Fruit fly (Drosophila melanogaster) whole organism, wandering third instar larva: ENCODE data around the gene Tsr1.

ENCODE experiments used
- Abd-B ChIP-seq: fragments of >200 bp; optimal IDR thresholded peaks from 2 replicates; lab custom pipeline; 2017; ENCODE audit warnings: missing biosample characterization, missing genetic modification characterization
- CG32264 ChIP-seq: fragments of 200-800 bp; sonication (Bioruptor generic); optimal IDR thresholded peaks from 2 replicates; lab custom pipeline; 2016; ENCODE audit warnings: missing biosample characterization, missing genetic modification characterization
- CG9705 ChIP-seq: fragments of 200-800 bp; sonication (Bioruptor generic); optimal IDR thresholded peaks from 2 replicates; lab custom pipeline; 2018; ENCODE audit warnings: missing biosample characterization, mild to moderate bottlenecking, missing genetic modification characterization
- CrebA ChIP-seq: fragments of 200-800 bp; sonication (Bioruptor generic); optimal IDR thresholded peaks from 2 replicates; lab custom pipeline; 2016; ENCODE audit warnings: missing biosample characterization, mild to moderate bottlenecking, missing genetic modification characterization, borderline replicate concordance
- Dfd ChIP-seq: fragments of >200 bp; optimal IDR thresholded peaks from 2 replicates; lab custom pipeline; 2017; ENCODE audit warnings: missing biosample characterization, missing genetic modification characterization
- Dif ChIP-seq: fragments of 200-275, 200-300 bp; sonication (Bioruptor generic); optimal IDR thresholded peaks from 2 replicates; lab custom pipeline; 2018; ENCODE audit warnings: missing biosample characterization, missing genetic modification characterization; ENCODE audit not compliant: partially characterized antibody
- GATAd ChIP-seq: sonication (Bioruptor generic); optimal IDR thresholded peaks from 2 replicates; lab custom pipeline; 2016; ENCODE audit warnings: missing biosample characterization, missing genetic modification characterization
- HLH106 ChIP-seq: fragments of 200-800 bp; optimal IDR thresholded peaks from 3 replicates; lab custom pipeline; 2019; ENCODE audit warnings: missing biosample characterization, mild to moderate bottlenecking, missing genetic modification characterization, moderate library complexity
- Hnf4 ChIP-seq: fragments of 200-800 bp; sonication (Bioruptor generic); optimal IDR thresholded peaks from 2 replicates; lab custom pipeline; 2016; ENCODE audit warnings: missing biosample characterization, mild to moderate bottlenecking, missing genetic modification characterization
- Hr83 ChIP-seq: fragments of 200-300 bp; sonication (Bioruptor generic); optimal IDR thresholded peaks from 2 replicates; lab custom pipeline; 2016; ENCODE audit warnings: missing biosample characterization, mild to moderate bottlenecking, missing genetic modification characterization, moderate library complexity; ENCODE audit not compliant: poor library complexity, severe bottlenecking
- Jra ChIP-seq: sonication (Bioruptor generic); optimal IDR thresholded peaks from 2 replicates; lab custom pipeline; 2016; ENCODE audit warnings: missing biosample characterization, missing genetic modification characterization
- Myc ChIP-seq: fragments of >200 bp; optimal IDR thresholded peaks from 2 replicates; lab custom pipeline; 2017
- OdsH ChIP-seq: fragments of 200-800 bp; sonication (Bioruptor generic); optimal IDR thresholded peaks from 2 replicates; lab custom pipeline; 2016; ENCODE audit warnings: missing biosample characterization, mild to moderate bottlenecking, missing genetic modification characterization
- Rel ChIP-seq, 2 experiments: fragments of 200-800 bp; sonication (Bioruptor generic) in 1 of 2; optimal IDR thresholded peaks; 2 replicates in 1 of 2; 3 replicates in 1 of 2; lab custom pipeline; 2016 to 2019; ENCODE audit warnings: mild to moderate bottlenecking in 2 of 2, missing biosample characterization in 2 of 2, missing genetic modification characterization in 2 of 2, moderate library complexity in 1 of 2
- Sp1 ChIP-seq: fragments of 200-800 bp; sonication (Bioruptor generic); optimal IDR thresholded peaks from 3 replicates; lab custom pipeline; 2019; ENCODE audit warnings: missing biosample characterization, mild to moderate bottlenecking, missing genetic modification characterization, moderate library complexity
- Vsx2 ChIP-seq: fragments of 200-300, 225-300 bp; sonication (Bioruptor generic); optimal IDR thresholded peaks from 2 replicates; lab custom pipeline; 2018; ENCODE audit warnings: missing biosample characterization, missing genetic modification characterization; ENCODE audit not compliant: partially characterized antibody
- br ChIP-seq: fragments of 200-800 bp; sonication (Bioruptor generic); optimal IDR thresholded peaks from 2 replicates; lab custom pipeline; 2016; ENCODE audit warnings: missing biosample characterization, missing genetic modification characterization
- brk ChIP-seq: fragments of 200-800 bp; sonication (Bioruptor generic); optimal IDR thresholded peaks from 2 replicates; lab custom pipeline; 2016; ENCODE audit warnings: missing biosample characterization, mild to moderate bottlenecking, missing genetic modification characterization
- dl ChIP-seq, 2 experiments: fragments of 175-275, 200-275 bp in 1 of 2; fragments of 200-275 bp in 1 of 2; sonication (Bioruptor generic); optimal IDR thresholded peaks; lab custom pipeline; 2018; ENCODE audit warnings: mild to moderate bottlenecking in 2 of 2, missing biosample characterization in 2 of 2, missing genetic modification characterization in 2 of 2, moderate library complexity in 2 of 2; ENCODE audit not compliant: partially characterized antibody in 2 of 2, insufficient read depth in 1 of 2
- dmrt93B ChIP-seq: fragments of 200-800 bp; sonication (Bioruptor generic); optimal IDR thresholded peaks from 2 replicates; lab custom pipeline; 2018; ENCODE audit warnings: missing biosample characterization, mild to moderate bottlenecking, missing genetic modification characterization
- ey ChIP-seq: fragments of 200-800 bp; sonication (Bioruptor generic); optimal IDR thresholded peaks from 2 replicates; lab custom pipeline; 2016; ENCODE audit warnings: missing biosample characterization, missing genetic modification characterization
- foxo ChIP-seq, 2 experiments: fragments of 200-800 bp; sonication (Bioruptor generic); optimal IDR thresholded peaks; 2 replicates in 1 of 2; 3 replicates in 1 of 2; lab custom pipeline; 2016 to 2017; ENCODE audit warnings: missing biosample characterization in 2 of 2, missing genetic modification characterization in 2 of 2
- fru ChIP-seq: fragments of 200-800 bp; sonication (Bioruptor generic); optimal IDR thresholded peaks from 3 replicates; lab custom pipeline; 2016; ENCODE audit warnings: missing biosample characterization, mild to moderate bottlenecking, missing genetic modification characterization
- h ChIP-seq: fragments of 200-800 bp; sonication (Bioruptor generic); optimal IDR thresholded peaks from 3 replicates; lab custom pipeline; 2016; ENCODE audit warnings: missing biosample characterization, mild to moderate bottlenecking, missing genetic modification characterization
- jim ChIP-seq: fragments of 175-275, 200-325 bp; sonication (Bioruptor generic); optimal IDR thresholded peaks from 2 replicates; lab custom pipeline; 2016; ENCODE audit warnings: missing biosample characterization, mild to moderate bottlenecking, missing genetic modification characterization
- lola ChIP-seq: fragments of >200 bp; optimal IDR thresholded peaks from 2 replicates; lab custom pipeline; 2017; ENCODE audit warnings: missing biosample characterization, missing genetic modification characterization
- pan ChIP-seq: fragments of >200 bp; optimal IDR thresholded peaks from 2 replicates; lab custom pipeline; 2017
- psq ChIP-seq: fragments of 200-800 bp; sonication (Bioruptor generic); optimal IDR thresholded peaks from 3 replicates; lab custom pipeline; 2017; ENCODE audit warnings: missing biosample characterization, mild to moderate bottlenecking, missing genetic modification characterization, moderate library complexity
- rgr ChIP-seq: fragments of 200-800 bp; sonication (Bioruptor generic); optimal IDR thresholded peaks from 3 replicates; lab custom pipeline; 2016; ENCODE audit warnings: missing biosample characterization, mild to moderate bottlenecking, missing genetic modification characterization
- sage ChIP-seq: fragments of 200-800 bp; sonication (Bioruptor generic); optimal IDR thresholded peaks from 2 replicates; lab custom pipeline; 2016; ENCODE audit warnings: missing biosample characterization, mild to moderate bottlenecking, missing genetic modification characterization
- sv ChIP-seq: fragments of 200-800 bp; sonication (Bioruptor generic); optimal IDR thresholded peaks from 3 replicates; lab custom pipeline; 2016; ENCODE audit warnings: missing biosample characterization, missing genetic modification characterization
- tai ChIP-seq: sonication (Bioruptor generic); optimal IDR thresholded peaks from 2 replicates; lab custom pipeline; 2016; ENCODE audit warnings: missing biosample characterization, missing genetic modification characterization
- usp ChIP-seq: fragments of >200 bp; optimal IDR thresholded peaks from 2 replicates; lab custom pipeline; 2017; ENCODE audit warnings: missing biosample characterization, missing genetic modification characterization
- woc ChIP-seq: sonication (Bioruptor generic); optimal IDR thresholded peaks from 2 replicates; lab custom pipeline; 2016; ENCODE audit warnings: missing biosample characterization, mild to moderate bottlenecking, missing genetic modification characterization

Tsr1 gene

DNA sequence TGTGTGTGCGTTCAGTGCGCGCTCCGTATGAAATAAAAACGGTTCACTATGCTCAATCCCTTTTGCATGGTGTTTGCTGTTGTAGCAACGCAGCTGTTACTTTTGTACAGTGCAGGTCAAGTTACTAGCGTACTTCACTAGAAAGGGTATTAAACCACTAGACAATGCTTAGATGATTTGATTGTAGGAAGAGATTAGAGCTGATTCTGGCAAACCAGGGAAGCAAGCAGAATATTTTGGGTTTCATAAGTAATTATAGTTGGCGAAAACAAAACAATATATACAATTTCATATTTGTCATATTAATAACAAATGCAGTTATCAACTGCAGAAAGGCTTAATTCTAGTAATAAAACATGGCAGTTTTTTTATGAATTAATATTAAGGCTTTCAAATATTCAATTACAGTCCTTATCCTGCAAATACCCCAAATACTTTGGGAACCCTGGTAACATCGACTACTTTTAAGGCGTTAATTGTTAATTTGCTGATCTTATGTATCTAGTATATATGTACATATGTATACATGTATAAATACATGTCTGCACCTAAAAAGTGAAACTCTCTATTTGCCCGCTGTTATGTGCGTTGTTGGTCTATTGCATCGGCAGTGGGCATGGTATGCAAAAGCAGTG is 12.3 kb downstream of the Tsr1 start (continued):
- TF ChIP-seq jim (GFP tag; lab: Kevin White, UChicago) (no peak), Hnf4 (GFP tag; lab: Kevin White, UChicago) (no peak), sv (GFP tag; lab: Kevin White, UChicago) (peak; percentile 38), usp (no peak), OdsH (GFP tag; lab: Kevin White, UChicago) (no peak), brk (GFP tag; lab: Kevin White, UChicago) (no peak), Rel (GFP tag; optimal IDR thresholded peaks at IDR 0.05; lab: Kevin White, UChicago) (no peak), Rel (tag; optimal IDR thresholded peaks at IDR 0.05; lab: Kevin White, UChicago) (no peak), h (GFP tag; lab: Kevin White, UChicago) (no peak), rgr (GFP tag; lab: Kevin White, UChicago) (peak; percentile 43), Myc (lab: Kevin White, UChicago) (no peak), CrebA (GFP tag; lab: Kevin White, UChicago) (no peak), HLH106 (no peak), Dif (GFP tag; lab: Kevin White, UChicago) (no peak), Abd-B (GFP tag; lab: Kevin White, UChicago) (no peak)

DNA sequence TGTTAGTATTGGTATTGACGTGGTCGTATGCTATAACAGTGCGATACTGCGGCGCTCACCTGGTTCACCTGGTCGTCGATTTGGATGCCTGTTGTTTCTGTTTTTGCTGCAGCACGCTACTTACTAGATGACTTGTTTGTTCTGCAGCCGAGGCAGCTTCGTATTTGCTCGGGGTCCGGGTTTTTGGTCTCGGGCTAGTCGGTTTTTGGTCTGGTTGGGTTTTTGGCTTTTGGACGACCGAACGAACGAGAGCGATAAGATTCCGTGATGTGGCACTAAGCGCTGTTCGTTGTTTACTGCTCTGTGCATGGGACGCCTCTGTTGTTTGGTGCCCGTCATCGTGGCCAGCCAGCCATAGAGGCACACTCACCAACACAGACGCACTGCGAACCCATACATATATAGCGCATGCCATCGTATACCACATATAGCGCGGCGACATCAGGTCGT is 14.0 kb downstream of the Tsr1 start, which contains the start of gene ebd2:
TSS of gene ebd2 (minus strand) at position 306 of the 450 bp plus-strand sequence.
- TF ChIP-seq OdsH (GFP tag; lab: Kevin White, UChicago): peak; percentile 34
- TF ChIP-seq foxo (GFP tag; optimal IDR thresholded peaks at IDR 0.05; lab: Kevin White, UChicago): peak in 1 of 2 experiments; percentile 2
- TF ChIP-seq tai: no peak
- TF ChIP-seq Rel (GFP tag; optimal IDR thresholded peaks at IDR 0.05; lab: Kevin White, UChicago): peak; percentile 9
- TF ChIP-seq Rel (tag; optimal IDR thresholded peaks at IDR 0.05; lab: Kevin White, UChicago): no peak
- no peak for TF ChIP-seq dmrt93B (GFP tag; lab: Kevin White, UChicago)
- peak; percentile 32 for TF ChIP-seq psq (GFP tag; lab: Kevin White, UChicago)
- TF ChIP-seq ey: no peak
- peak; percentile 30 for TF ChIP-seq Jra (GFP tag; lab: Kevin White, UChicago)
- no peak for TF ChIP-seq Myc (lab: Kevin White, UChicago)
- TF ChIP-seq woc (GFP tag; lab: Kevin White, UChicago): no peak
- TF ChIP-seq rgr (GFP tag; lab: Kevin White, UChicago): no peak
- peak; percentile 76 for TF ChIP-seq CrebA (GFP tag; lab: Kevin White, UChicago)
- TF ChIP-seq Hr83 (GFP tag; lab: Kevin White, UChicago): peak; percentile 72
- peak; percentile 6 for TF ChIP-seq br (GFP tag; lab: Kevin White, UChicago)
- TF ChIP-seq h (GFP tag; lab: Kevin White, UChicago): peak; percentile 58
- TF ChIP-seq fru (GFP tag; lab: Kevin White, UChicago): peak; percentile 49
- TF ChIP-seq sage (GFP tag; lab: Kevin White, UChicago): no peak
- no peak for TF ChIP-seq pan (lab: Kevin White, UChicago)

DNA sequence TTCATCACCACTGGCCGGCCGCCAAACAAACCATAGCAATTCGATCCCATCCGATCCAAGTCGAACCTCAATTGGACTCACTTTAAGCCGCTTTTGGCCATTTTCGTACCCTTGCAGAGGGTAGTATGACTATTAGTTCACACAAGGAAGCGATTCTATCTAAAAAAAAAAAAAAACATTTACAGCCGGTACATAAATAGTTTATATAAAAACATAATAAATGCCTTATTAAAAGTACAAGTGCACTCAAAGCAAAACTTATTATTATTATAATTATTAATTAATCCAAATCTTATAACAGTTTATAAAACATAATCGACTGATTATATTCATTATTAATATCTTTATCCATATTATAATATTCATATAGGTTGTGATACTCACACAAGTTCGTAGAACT is 21.4 kb downstream of the Tsr1 start, which contains the start of gene CG12971:
TSS of gene CG12971 (minus strand) at position 101 of the 400 bp plus-strand sequence.
- TF ChIP-seq HLH106 (no peak), woc (GFP tag; lab: Kevin White, UChicago) (no peak), Myc (lab: Kevin White, UChicago) (no peak), CrebA (GFP tag; lab: Kevin White, UChicago) (no peak), CG9705 (GFP tag; lab: Kevin White, UChicago) (no peak), tai (no peak), br (GFP tag; lab: Kevin White, UChicago) (no peak), Sp1 (GFP tag; lab: Kevin White, UChicago) (no peak), pan (lab: Kevin White, UChicago) (no peak), brk (GFP tag; lab: Kevin White, UChicago) (no peak), Jra (GFP tag; lab: Kevin White, UChicago) (no peak), CG32264 (GFP tag; lab: Kevin White, UChicago) (no peak), Vsx2 (GFP tag; lab: Kevin White, UChicago) (no peak)
- TF ChIP-seq, all 38 proteins: peak for 0

DNA sequence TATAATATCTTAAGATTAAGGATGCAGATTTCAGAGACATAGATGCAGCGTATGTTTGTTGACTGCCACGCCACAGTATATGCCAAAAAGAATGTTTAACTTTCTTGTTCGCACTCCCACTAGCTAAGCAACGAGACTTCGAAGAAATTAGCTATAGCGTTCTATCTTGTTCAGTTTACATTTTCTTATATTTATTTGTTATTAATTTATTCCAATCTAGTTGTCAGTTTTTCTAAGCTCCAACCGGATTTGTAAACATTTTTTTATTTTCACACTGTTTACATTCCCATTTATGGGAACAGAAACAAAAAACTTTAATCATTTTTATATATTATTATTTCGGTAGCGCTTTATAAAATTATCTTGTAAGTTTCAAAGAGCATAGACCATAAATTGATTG is 22.4 kb downstream of the Tsr1 start, which contains the start of gene CG32437:
TSS of gene CG32437 (plus strand) at position 301 of the 400 bp plus-strand sequence.
- TF ChIP-seq dl (GFP tag; optimal IDR thresholded peaks at IDR 0.05; lab: Kevin White, UChicago; ENCODE audit: insufficient read depth in 1 of 2, partially characterized antibody in 2 of 2) (no peak), fru (GFP tag; lab: Kevin White, UChicago) (no peak), CG32264 (GFP tag; lab: Kevin White, UChicago) (no peak), rgr (GFP tag; lab: Kevin White, UChicago) (no peak), usp (no peak), GATAd (GFP tag; lab: Kevin White, UChicago) (no peak), HLH106 (no peak), Dif (GFP tag; lab: Kevin White, UChicago) (no peak), Hr83 (GFP tag; lab: Kevin White, UChicago) (no peak), Vsx2 (GFP tag; lab: Kevin White, UChicago) (no peak), OdsH (GFP tag; lab: Kevin White, UChicago) (no peak), Dfd (GFP tag; lab: Kevin White, UChicago) (no peak), lola (no peak)
